Fruit fly (Drosophila melanogaster): ENCODE measurements around the gene amd.

- no peak for TF ChIP-seq lz (GFP tag; optimal IDR thresholded peaks at IDR 0.05)
- TF ChIP-seq Blimp-1 (GFP tag; optimal IDR thresholded peaks at IDR 0.05): no peak
- no peak for TF ChIP-seq CG11294 (GFP tag; IDR thresholded peaks at IDR 0.05)
These were observed 5.6 kb upstream of the amd start for dm6 chr2L:19104383-19104782.
